Fruit fly (Drosophila melanogaster): ENCODE measurements around the gene CG11841.

CG11841 gene

DNA sequence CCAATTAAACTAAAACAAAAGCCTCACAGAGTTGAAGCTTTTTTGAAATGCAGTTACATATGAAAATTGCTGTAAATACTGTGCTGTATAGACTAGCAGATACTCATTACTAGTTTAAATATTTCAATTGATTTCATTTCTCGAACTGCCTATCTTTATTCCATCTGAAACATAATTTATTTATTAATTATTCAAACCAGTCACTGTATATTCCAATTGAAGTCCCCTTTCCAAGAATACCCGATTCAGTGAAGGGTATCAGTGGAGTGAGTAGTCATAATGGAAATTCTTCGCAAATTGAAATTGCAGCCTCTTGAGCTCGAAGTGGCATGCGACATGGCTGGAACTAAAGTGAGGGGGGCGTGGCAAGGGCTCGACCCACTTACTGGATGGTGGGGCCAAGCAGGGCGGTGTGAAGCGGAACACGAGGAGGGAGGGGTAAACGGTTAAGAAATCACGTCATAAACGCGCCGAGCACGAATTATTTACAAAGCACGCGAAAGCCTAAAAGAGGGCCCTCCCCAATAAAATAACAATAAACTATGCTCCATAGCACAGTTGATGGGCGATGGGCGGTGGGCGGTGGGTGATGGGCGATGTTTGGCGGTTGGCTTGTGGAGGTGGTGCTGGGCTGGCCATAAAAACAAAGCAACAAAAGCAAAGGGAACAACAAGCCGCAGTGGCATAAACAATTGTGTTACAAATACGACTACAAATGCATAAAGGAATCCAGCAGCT is 45.8 kb upstream of the CG11841 start (continued):
- TF ChIP-seq fd85E (GFP tag; optimal IDR thresholded peaks at IDR 0.05), result no peak
- peak; percentile 53; the same call in 2 of the 3 replicates for TF ChIP-seq CG6163 (GFP tag; IDR thresholded peaks at IDR 0.05)
- no peak for TF ChIP-seq Blimp-1 (GFP tag; optimal IDR thresholded peaks at IDR 0.05)
- TF ChIP-seq dac (GFP tag; optimal IDR thresholded peaks at IDR 0.05), result no peak
- TF ChIP-seq CG6792 (GFP tag; optimal IDR thresholded peaks at IDR 0.05), result peak; percentile 36
- peak; percentile 10 for TF ChIP-seq CG8632 (GFP tag; optimal IDR thresholded peaks at IDR 0.05)
- TF ChIP-seq Hr39 (GFP tag; optimal IDR thresholded peaks at IDR 0.05), result peak; percentile 53
- no peak for TF ChIP-seq CG11762 (GFP tag; optimal IDR thresholded peaks at IDR 0.05; ENCODE audit: insufficient read depth)
- TF ChIP-seq spab (GFP tag; optimal IDR thresholded peaks at IDR 0.05), result no peak
- TF ChIP-seq CG3919 (GFP tag; optimal IDR thresholded peaks at IDR 0.05), result peak; percentile 52
- TF ChIP-seq salr (GFP tag; optimal IDR thresholded peaks at IDR 0.05), result no peak
- peak; percentile 77 for TF ChIP-seq eg (GFP tag; IDR thresholded peaks at IDR 0.05)
- TF ChIP-seq CG11294 (GFP tag; IDR thresholded peaks at IDR 0.05), result peak; percentile 20; the same call in 1 of the 2 replicates

- TF ChIP-seq CG4318 (GFP tag; optimal IDR thresholded peaks at IDR 0.05) (no peak), Met (GFP tag; optimal IDR thresholded peaks at IDR 0.05) (no peak), OdsH (GFP tag; optimal IDR thresholded peaks at IDR 0.05) (no peak), eg (GFP tag; IDR thresholded peaks at IDR 0.05) (no peak), pdm3 (GFP tag; optimal IDR thresholded peaks at IDR 0.05) (no peak), fd85E (GFP tag; optimal IDR thresholded peaks at IDR 0.05) (no peak), fd59A (GFP tag; optimal IDR thresholded peaks at IDR 0.05) (no peak), spab (GFP tag; optimal IDR thresholded peaks at IDR 0.05) (no peak), CG9139 (GFP tag; optimal IDR thresholded peaks at IDR 0.05) (no peak), vri (GFP tag; optimal IDR thresholded peaks at IDR 0.05) (no peak), CG16779 (tag; optimal IDR thresholded peaks at IDR 0.05) (no peak), CG32006 (GFP tag; optimal IDR thresholded peaks at IDR 0.05) (no peak), CG8319 (GFP tag; optimal IDR thresholded peaks at IDR 0.05) (no peak), CG8632 (GFP tag; optimal IDR thresholded peaks at IDR 0.05) (no peak), Ets21C (GFP tag; optimal IDR thresholded peaks at IDR 0.05) (no peak)
These were observed 45.2 kb upstream of the CG11841 start for dm6 chr3R:29005622-29006018.

- TF ChIP-seq svp (GFP tag) (no peak), salr (GFP tag; optimal IDR thresholded peaks at IDR 0.05) (peak in 1 of 2 experiments; percentile 5), CG10631 (GFP tag; optimal IDR thresholded peaks at IDR 0.05) (peak; percentile 24), Eip75B (GFP tag; optimal IDR thresholded peaks at IDR 0.05) (no peak), pdm3 (GFP tag; optimal IDR thresholded peaks at IDR 0.05) (no peak), CG11762 (GFP tag; optimal IDR thresholded peaks at IDR 0.05; ENCODE audit: insufficient read depth) (no peak), CG32006 (GFP tag; optimal IDR thresholded peaks at IDR 0.05) (peak; percentile 23), ss (GFP tag; optimal IDR thresholded peaks at IDR 0.05) (peak; percentile 10 to 63), fd59A (GFP tag; optimal IDR thresholded peaks at IDR 0.05) (peak; percentile 45), spab (GFP tag; optimal IDR thresholded peaks at IDR 0.05) (peak; percentile 32), Eip78C (GFP tag) (peak; percentile 88), CG6808 (GFP tag; optimal IDR thresholded peaks at IDR 0.05) (peak; percentile 47), CG10669 (GFP tag; optimal IDR thresholded peaks at IDR 0.05) (peak; percentile 47), CG3032 (tag; optimal IDR thresholded peaks at IDR 0.05) (peak; percentile 51), vri (GFP tag; optimal IDR thresholded peaks at IDR 0.05) (no peak), OdsH (GFP tag; optimal IDR thresholded peaks at IDR 0.05) (peak; percentile 15), dac (GFP tag; optimal IDR thresholded peaks at IDR 0.05) (no peak), Gug (GFP tag; IDR thresholded peaks at IDR 0.05) (no peak), Ets96B (tag; optimal IDR thresholded peaks at IDR 0.05) (peak; percentile 56), dsx (GFP tag; optimal IDR thresholded peaks at IDR 0.05; ENCODE audit: poor library complexity, severe bottlenecking) (peak; percentile 46), achi (GFP tag; optimal IDR thresholded peaks at IDR 0.05) (peak; percentile 1)
These were observed 39.7 kb upstream of the CG11841 start for dm6 chr3R:29011144-29011543.

Measured in whole organism, prepupa.